Fruit fly (Drosophila melanogaster) whole organism, embryonic: ENCODE data around the gene Hsp67Ba.

Source experiments
- Awh ChIP-seq: fragments of 200-800 bp; sonication (Bioruptor generic); IDR thresholded peaks from 2 replicates; pipeline ENCODE4, ENCODE4 v1.3.6; 2022; ENCODE audit warnings: missing biosample characterization, missing genetic modification characterization
- B-H1 ChIP-seq: fragments of 200-800 bp; sonication (Bioruptor generic); IDR thresholded peaks from 3 replicates; pipeline ENCODE4 v1.3.6; 2022; ENCODE audit warnings: missing biosample characterization, missing genetic modification characterization
- Bdp1 ChIP-seq: fragments of 200-800 bp; sonication (Bioruptor generic); optimal IDR thresholded peaks from 3 replicates; lab custom pipeline; 2016; ENCODE audit warnings: missing biosample characterization, missing genetic modification characterization
- Bgb ChIP-seq: fragments of 200-800 bp; sonication (Bioruptor generic); IDR thresholded peaks from 2 replicates; pipeline ENCODE4 v1.3.6; 2022; ENCODE audit warnings: missing biosample characterization, missing genetic modification characterization; ENCODE audit not compliant: partially characterized antibody
- CG11085 ChIP-seq: fragments of 200-800 bp; sonication (Bioruptor generic); IDR thresholded peaks from 2 replicates; pipeline ENCODE4 v1.3.6; 2022; ENCODE audit warnings: missing biosample characterization, missing genetic modification characterization
- CG11456 ChIP-seq: fragments of 200-800 bp; sonication (Bioruptor generic); IDR thresholded peaks from 3 replicates; pipeline ENCODE4 v1.3.6; 2022; ENCODE audit warnings: missing biosample characterization, missing genetic modification characterization
- CG1233 ChIP-seq: fragments of 200-800 bp; sonication (Bioruptor generic); optimal IDR thresholded peaks from 4 replicates; lab custom pipeline; 2018; ENCODE audit warnings: missing biosample characterization, mild to moderate bottlenecking, missing genetic modification characterization
- CG13624 ChIP-seq: fragments of 200-800 bp; sonication (Bioruptor generic); optimal IDR thresholded peaks from 2 replicates; lab custom pipeline; 2016; ENCODE audit warnings: missing biosample characterization, missing genetic modification characterization
- CG14441 ChIP-seq: fragments of 200-800 bp; sonication (Bioruptor generic); IDR thresholded peaks from 2 replicates; pipeline ENCODE4 v1.3.6; 2022; ENCODE audit warnings: missing biosample characterization, missing genetic modification characterization
- CG14710 ChIP-seq: fragments of 200-800 bp; sonication (Bioruptor generic); optimal IDR thresholded peaks from 3 replicates; lab custom pipeline; 2019; ENCODE audit warnings: missing biosample characterization, mild to moderate bottlenecking, missing genetic modification characterization, moderate library complexity
- CG16779 ChIP-seq: fragments of 200-800 bp; sonication (Bioruptor generic); IDR thresholded peaks from 2 replicates; pipeline ENCODE4 v1.3.6; 2022; ENCODE audit warnings: missing biosample characterization, missing genetic modification characterization
- CG1832 ChIP-seq: fragments of 200-800 bp; sonication (Bioruptor generic); optimal IDR thresholded peaks from 2 replicates; lab custom pipeline; 2017; ENCODE audit warnings: missing biosample characterization, mild to moderate bottlenecking, missing genetic modification characterization, inconsistent platforms
- CG18476 ChIP-seq: fragments of 200-800 bp; sonication (Bioruptor generic); optimal IDR thresholded peaks from 2 replicates; lab custom pipeline; 2016; ENCODE audit warnings: missing biosample characterization, mild to moderate bottlenecking, missing genetic modification characterization
- CG2678 ChIP-seq: fragments of 200-800 bp; sonication (Bioruptor generic); optimal IDR thresholded peaks from 3 replicates; lab custom pipeline; 2019; ENCODE audit warnings: missing biosample characterization, mild to moderate bottlenecking, missing genetic modification characterization, moderate library complexity
- CG32767 ChIP-seq: fragments of 200-800 bp; sonication (Bioruptor generic); IDR thresholded peaks from 2 replicates; pipeline ENCODE4 v1.3.6; 2022; ENCODE audit warnings: missing biosample characterization, missing genetic modification characterization
- CG6175 ChIP-seq: fragments of 200-800 bp; sonication (Bioruptor generic); IDR thresholded peaks from 3 replicates; pipeline ENCODE4 v1.3.6; 2022; ENCODE audit warnings: missing biosample characterization, missing genetic modification characterization
- CG7839 ChIP-seq: fragments of 200-800 bp; sonication (Bioruptor generic); optimal IDR thresholded peaks from 3 replicates; lab custom pipeline; 2018; ENCODE audit warnings: missing biosample characterization, mild to moderate bottlenecking, missing genetic modification characterization, moderate library complexity
- CG8765 ChIP-seq: fragments of 200-800 bp; sonication (Bioruptor generic); IDR thresholded peaks from 2 replicates; pipeline ENCODE4 v1.3.6; 2022; ENCODE audit warnings: missing biosample characterization, missing genetic modification characterization
- CrebB ChIP-seq: fragments of 200-800 bp; sonication (Bioruptor generic); optimal IDR thresholded peaks from 3 replicates; lab custom pipeline; 2018; ENCODE audit warnings: missing biosample characterization, mild to moderate bottlenecking, missing genetic modification characterization
- Elba2 ChIP-seq: fragments of 200-800 bp; sonication (Bioruptor generic); optimal IDR thresholded peaks from 3 replicates; lab custom pipeline; 2016; ENCODE audit warnings: missing biosample characterization, missing genetic modification characterization
- Fer1 ChIP-seq: fragments of 200-800 bp; sonication (Bioruptor generic); optimal IDR thresholded peaks from 2 replicates; lab custom pipeline; 2017; ENCODE audit warnings: missing biosample characterization, mild to moderate bottlenecking, missing genetic modification characterization
- Fer3 ChIP-seq: fragments of 200-800 bp; sonication (Bioruptor generic); optimal IDR thresholded peaks from 2 replicates; lab custom pipeline; 2018; ENCODE audit warnings: missing biosample characterization, mild to moderate bottlenecking, missing genetic modification characterization, moderate library complexity
- Hey ChIP-seq: fragments of 200-800 bp; sonication (Bioruptor generic); optimal IDR thresholded peaks from 3 replicates; lab custom pipeline; 2018; ENCODE audit warnings: missing biosample characterization, mild to moderate bottlenecking, missing genetic modification characterization
- HmgZ ChIP-seq: fragments of 200-800 bp; sonication (Bioruptor generic); optimal IDR thresholded peaks from 2 replicates; lab custom pipeline; 2018; ENCODE audit warnings: missing biosample characterization, mild to moderate bottlenecking, missing genetic modification characterization
- Hr39 ChIP-seq: fragments of >200 bp; optimal IDR thresholded peaks from 2 replicates; lab custom pipeline; 2017
- MTF-1 ChIP-seq: fragments of 200-800 bp; sonication (Bioruptor generic); optimal IDR thresholded peaks from 2 replicates; lab custom pipeline; 2018; ENCODE audit warnings: missing biosample characterization, mild to moderate bottlenecking, missing genetic modification characterization, borderline replicate concordance
- NK7.1 ChIP-seq: fragments of 200-800 bp; sonication (Bioruptor generic); optimal IDR thresholded peaks from 3 replicates; lab custom pipeline; 2016; ENCODE audit warnings: missing biosample characterization, missing genetic modification characterization
- PHDP ChIP-seq: fragments of 200-800 bp; sonication (Bioruptor generic); optimal IDR thresholded peaks from 3 replicates; lab custom pipeline; 2018; ENCODE audit warnings: missing biosample characterization, mild to moderate bottlenecking, missing genetic modification characterization, moderate library complexity
- Sry-β ChIP-seq: fragments of 200-800 bp; sonication (Bioruptor generic); optimal IDR thresholded peaks from 2 replicates; lab custom pipeline; 2018; ENCODE audit warnings: missing biosample characterization, mild to moderate bottlenecking, missing genetic modification characterization, moderate library complexity
- ash1 ChIP-seq: fragments of 200-800 bp; sonication (Bioruptor generic); optimal IDR thresholded peaks from 2 replicates; lab custom pipeline; 2018; ENCODE audit warnings: missing biosample characterization, mild to moderate bottlenecking, missing genetic modification characterization
- bcd ChIP-seq: fragments of 200-800 bp; sonication (Bioruptor generic); optimal IDR thresholded peaks from 2 replicates; lab custom pipeline; 2017; ENCODE audit warnings: missing biosample characterization, mild to moderate bottlenecking, missing genetic modification characterization
- chif ChIP-seq, 2 experiments: fragments of 200-800 bp; sonication (Bioruptor generic); optimal IDR thresholded peaks; 3 replicates each; lab custom pipeline; 2016; ENCODE audit warnings: missing biosample characterization in 2 of 2, missing genetic modification characterization in 2 of 2
- dimm ChIP-seq: fragments of 200-800 bp; sonication (Bioruptor generic); IDR thresholded peaks from 2 replicates; pipeline ENCODE4 v1.3.6; 2022; ENCODE audit warnings: missing biosample characterization, missing genetic modification characterization
- fd96Cb ChIP-seq: fragments of 200-800 bp; sonication (Bioruptor generic); optimal IDR thresholded peaks from 2 replicates; lab custom pipeline; 2018; ENCODE audit warnings: missing biosample characterization, mild to moderate bottlenecking, missing genetic modification characterization, moderate library complexity
- ham ChIP-seq: fragments of 200-800 bp; sonication (Bioruptor generic); IDR thresholded peaks from 2 replicates; pipeline ENCODE4 v1.3.6; 2022; ENCODE audit warnings: missing biosample characterization, missing genetic modification characterization
- kay ChIP-seq: fragments of 200-800 bp; sonication (Bioruptor generic); optimal IDR thresholded peaks from 2 replicates; lab custom pipeline; 2016; ENCODE audit warnings: missing biosample characterization, missing genetic modification characterization
- kni ChIP-seq: fragments of 200-800 bp; sonication (Bioruptor generic); optimal IDR thresholded peaks from 3 replicates; lab custom pipeline; 2017; ENCODE audit warnings: mild to moderate bottlenecking, missing biosample characterization, missing genetic modification reagents, missing genetic modification characterization
- knrl ChIP-seq: fragments of 200-800 bp; sonication (Bioruptor generic); IDR thresholded peaks from 3 replicates; pipeline ENCODE4 v1.3.6; 2022; ENCODE audit warnings: missing biosample characterization, missing genetic modification characterization; ENCODE audit not compliant: partially characterized antibody
- lbe ChIP-seq: fragments of 200-800 bp; sonication (Bioruptor generic); optimal IDR thresholded peaks from 2 replicates; lab custom pipeline; 2016; ENCODE audit warnings: missing biosample characterization, mild to moderate bottlenecking, missing genetic modification characterization
- oc ChIP-seq: fragments of 200-800 bp; sonication (Bioruptor generic); optimal IDR thresholded peaks from 2 replicates; lab custom pipeline; 2018; ENCODE audit warnings: missing biosample characterization, mild to moderate bottlenecking, missing genetic modification characterization, moderate library complexity
- odd ChIP-seq: fragments of 200-800 bp; sonication (Bioruptor generic); optimal IDR thresholded peaks from 2 replicates; lab custom pipeline; 2017; ENCODE audit warnings: missing biosample characterization, mild to moderate bottlenecking, missing genetic modification characterization
- pan ChIP-seq, 4 experiments: fragments of >200 bp in 3 of 4; fragments of 200-800 bp in 1 of 4; sonication (Bioruptor generic) in 1 of 4; optimal IDR thresholded peaks in 3 of 4; IDR thresholded peaks in 1 of 4; 2 replicates each; pipeline versions ENCODE4 v1.3.6 to Lab custom; 2017 to 2022; ENCODE audit warnings: missing biosample characterization in 2 of 4, missing genetic modification characterization in 2 of 4, mixed read lengths in 1 of 4
- phol ChIP-seq: fragments of 200-800 bp; sonication (Bioruptor generic); optimal IDR thresholded peaks from 3 replicates; lab custom pipeline; 2018; ENCODE audit warnings: missing biosample characterization, mild to moderate bottlenecking, missing genetic modification characterization, moderate library complexity
- pum ChIP-seq: fragments of 200-800 bp; sonication (Bioruptor generic); optimal IDR thresholded peaks from 2 replicates; lab custom pipeline; 2016; ENCODE audit warnings: missing biosample characterization, missing genetic modification characterization
- pzg ChIP-seq: fragments of 200-800 bp; sonication (Bioruptor generic); optimal IDR thresholded peaks from 3 replicates; lab custom pipeline; 2018; ENCODE audit warnings: missing biosample characterization, mild to moderate bottlenecking, missing genetic modification characterization, moderate library complexity
- scrt ChIP-seq: fragments of 200-800 bp; sonication (Bioruptor generic); optimal IDR thresholded peaks from 2 replicates; lab custom pipeline; 2018; ENCODE audit warnings: missing biosample characterization, mild to moderate bottlenecking, missing genetic modification characterization, moderate library complexity
- tin ChIP-seq: fragments of 200-800 bp; sonication (Bioruptor generic); optimal IDR thresholded peaks from 3 replicates; lab custom pipeline; 2016; ENCODE audit warnings: missing biosample characterization, missing genetic modification characterization
- unc-4 ChIP-seq: fragments of 200-800 bp; sonication (Bioruptor generic); IDR thresholded peaks from 2 replicates; pipeline ENCODE4 v1.3.6; 2022; ENCODE audit warnings: missing biosample characterization, missing genetic modification characterization; ENCODE audit not compliant: partially characterized antibody
- zen2 ChIP-seq: fragments of 200-800 bp; sonication (Bioruptor generic); IDR thresholded peaks from 3 replicates; pipeline ENCODE4 v1.3.6; 2022; ENCODE audit warnings: missing biosample characterization, missing genetic modification characterization; ENCODE audit not compliant: partially characterized antibody

Hsp67Ba gene

DNA sequence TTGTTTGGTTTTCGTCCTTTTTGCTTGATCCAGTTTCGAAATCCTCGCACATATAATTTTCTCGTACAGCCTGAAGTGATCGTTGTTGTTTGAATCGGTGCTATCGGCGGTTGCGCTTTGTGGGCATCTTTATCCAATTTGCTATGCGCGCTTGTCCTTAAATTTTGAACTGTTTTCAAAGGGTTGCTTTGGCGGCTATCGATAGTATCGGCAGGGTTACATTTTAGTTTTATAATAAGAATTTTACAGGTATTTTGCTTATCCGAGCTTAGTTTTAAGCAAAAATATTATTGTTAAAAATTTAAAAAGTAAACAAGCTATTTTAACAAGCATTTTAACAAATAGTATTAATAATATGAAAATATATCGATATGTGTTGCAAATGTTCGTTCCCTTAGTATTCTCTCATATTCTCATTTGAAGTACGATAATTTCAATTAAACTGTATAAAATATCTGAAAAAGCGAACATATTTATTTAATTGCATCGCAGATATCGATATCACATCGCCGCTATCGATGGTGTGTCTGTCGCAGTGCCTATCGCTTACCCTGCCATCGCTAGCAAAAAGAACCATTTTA lies 12.4 kb downstream of the Hsp67Ba start, which contains the start of the genes Klp67A and CG4452 (continued):
- TF ChIP-seq CG16779 (GFP tag; lab: Robert Waterston, UW) (no peak), HmgZ (tag; lab: Kevin White, UChicago) (peak; percentile 20), Bgb (peak; percentile 88), kay (GFP tag; lab: Kevin White, UChicago) (peak; percentile 39), knrl (GFP tag; lab: Robert Waterston, UW) (peak; percentile 93), Bdp1 (GFP tag; lab: Kevin White, UChicago) (no peak), CG18476 (GFP tag; lab: Kevin White, UChicago) (peak; percentile 37), CG1233 (GFP tag; lab: Kevin White, UChicago) (no peak), kni (GFP tag; lab: Kevin White, UChicago) (no peak), lbe (GFP tag; lab: Kevin White, UChicago) (peak; percentile 47), Fer3 (tag; lab: Kevin White, UChicago) (peak; percentile 5), tin (GFP tag; lab: Kevin White, UChicago) (peak; percentile 55), NK7.1 (GFP tag; lab: Kevin White, UChicago) (no peak), Elba2 (GFP tag; lab: Kevin White, UChicago) (no peak), bcd (GFP tag; lab: Kevin White, UChicago) (no peak), Awh (GFP tag; lab: Robert Waterston, UW) (no peak), Hey (tag; lab: Kevin White, UChicago) (no peak), unc-4 (peak; percentile 93), CG32767 (GFP tag; lab: Robert Waterston, UW) (no peak), Fer1 (GFP tag; lab: Kevin White, UChicago) (peak; percentile 16), ham (no peak), CG7839 (tag; lab: Kevin White, UChicago) (peak; percentile 46), pzg (GFP tag; lab: Kevin White, UChicago) (peak; percentile 57), oc (tag; lab: Kevin White, UChicago) (no peak), CG8765 (GFP tag; lab: Robert Waterston, UW) (no peak), CG14441 (0 out of 2 replicates have a peak, but pooled peaks have one; percentile 13), ash1 (GFP tag; lab: Kevin White, UChicago) (no peak), Sry-β (no peak), pan (optimal IDR thresholded peaks at IDR 0.05; lab: Kevin White, UChicago) (no peak), pan (GFP tag; optimal IDR thresholded peaks at IDR 0.05 in 1 of 2, IDR thresholded peaks at IDR 0.05 in 1 of 2) (peak in 1 of 2 experiments; percentile 5), fd96Cb (tag; lab: Kevin White, UChicago) (no peak), CG14710 (tag; lab: Kevin White, UChicago) (peak; percentile 90), CG11085 (GFP tag; lab: Robert Waterston, UW) (no peak), PHDP (tag; lab: Kevin White, UChicago) (peak; percentile 47), odd (GFP tag; lab: Kevin White, UChicago) (no peak), scrt (GFP tag; lab: Kevin White, UChicago) (no peak), CG1832 (GFP tag; lab: Kevin White, UChicago) (no peak), CG11456 (GFP tag; lab: Robert Waterston, UW) (0 out of 3 replicates have a peak, but pooled peaks have one; percentile 4), phol (tag; lab: Kevin White, UChicago) (peak; percentile 85), chif (GFP tag; optimal IDR thresholded peaks at IDR 0.05; lab: Kevin White, UChicago) (peak in 1 of 2 experiments; percentile 15), pum (GFP tag; lab: Kevin White, UChicago) (no peak), dimm (GFP tag; lab: Robert Waterston, UW) (no peak), CrebB (tag; lab: Kevin White, UChicago) (no peak), B-H1 (GFP tag; lab: Robert Waterston, UW) (no peak), Hr39 (lab: Kevin White, UChicago) (no peak), MTF-1 (GFP tag; lab: Kevin White, UChicago) (no peak), CG13624 (GFP tag; lab: Kevin White, UChicago) (no peak), CG2678 (tag; lab: Kevin White, UChicago) (no peak), CG6175 (no peak), zen2 (GFP tag; lab: Robert Waterston, UW) (peak; percentile 86; the same call in 2 of the 3 replicates)
